Worm (Caenorhabditis elegans): ENCODE data around the gene srw-48.

srw-48 gene

DNA sequence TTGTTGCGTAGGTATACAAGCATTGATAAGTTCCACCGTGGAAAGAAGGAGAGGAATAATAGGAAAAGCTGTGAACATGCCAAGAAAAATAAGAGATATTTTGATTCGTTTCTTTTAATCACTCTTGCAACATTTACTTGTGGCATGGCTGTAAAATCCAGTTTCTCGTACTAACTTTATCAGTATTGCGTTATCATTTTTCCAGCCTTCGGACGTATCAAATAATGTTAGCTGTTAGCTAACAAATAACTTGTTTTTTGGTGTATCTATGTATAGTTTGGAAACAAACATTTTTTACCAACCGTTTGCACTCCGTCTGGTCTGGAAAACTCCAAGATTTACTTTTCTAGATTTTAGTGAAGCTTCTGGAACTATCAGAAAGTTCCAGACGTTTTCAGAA is 12.7 kb downstream of the srw-48 start, which contains the start of gene clec-234:
TSS of gene clec-234 (minus strand) at position 101 of the 400 bp plus-strand sequence.
- no peak for TF ChIP-seq scrt-1 (GFP tag; IDR thresholded peaks at IDR 0.05)
- no peak for TF ChIP-seq hmg-4 (GFP tag; optimal IDR thresholded peaks at IDR 0.05)
- TF ChIP-seq tbx-37 (GFP tag; conservative IDR thresholded peaks at IDR 0.05) = no peak
- no peak for TF ChIP-seq hmbx-1 (tag; optimal IDR thresholded peaks at IDR 0.05)
- no peak for TF ChIP-seq sea-1 (GFP tag; conservative IDR thresholded peaks at IDR 0.05)
- TF ChIP-seq B0310.2 (tag; optimal IDR thresholded peaks at IDR 0.05) = no peak
- no peak for TF ChIP-seq tbx-11 (GFP tag; IDR thresholded peaks at IDR 0.05)
- TF ChIP-seq hnd-1 (tag; optimal IDR thresholded peaks at IDR 0.05) = no peak
- TF ChIP-seq aly-1 (tag; optimal IDR thresholded peaks at IDR 0.05) = no peak
- TF ChIP-seq tra-4 (tag; optimal IDR thresholded peaks at IDR 0.05) = no peak
- no peak for TF ChIP-seq flt-1 (GFP tag; IDR thresholded peaks at IDR 0.05)
- no peak for TF ChIP-seq ceh-13 (GFP tag; optimal IDR thresholded peaks at IDR 0.05)
- TF ChIP-seq ama-1 (optimal IDR thresholded peaks at IDR 0.05) = no peak
- TF ChIP-seq pes-1 (GFP tag; IDR thresholded peaks at IDR 0.05) = no peak
- no peak for TF ChIP-seq F13C5.2 (tag; optimal IDR thresholded peaks at IDR 0.05)
- no peak for TF ChIP-seq ets-7 (tag; optimal IDR thresholded peaks at IDR 0.05)
- TF ChIP-seq ceh-36 (tag; optimal IDR thresholded peaks at IDR 0.05) = no peak

DNA sequence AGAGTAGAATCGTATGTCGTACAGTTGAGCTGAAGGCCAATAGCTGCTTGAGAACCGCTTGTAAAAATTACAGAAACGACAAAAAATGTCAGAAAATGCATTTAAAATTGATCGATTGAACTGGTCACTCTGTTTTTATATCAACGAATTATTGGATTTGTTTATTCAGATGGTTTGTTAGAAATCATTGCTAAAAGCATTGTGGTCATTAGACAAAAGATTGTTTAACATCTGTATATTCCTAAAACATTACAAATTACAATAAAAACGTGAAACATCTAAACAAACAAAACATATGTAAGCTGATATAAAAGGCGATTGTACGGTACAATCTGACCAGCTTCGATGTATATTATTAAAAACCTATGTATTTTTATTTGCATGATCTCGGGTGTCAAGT is 14.7 kb downstream of the srw-48 start, which contains the start of the genes F26D2.13 and F26D2.14:
TSS of gene F26D2.13 (minus strand) at position 101 of the 400 bp plus-strand sequence.
TSS of gene F26D2.14 (plus strand) at position 346 of the 400 bp plus-strand sequence.
- TF ChIP-seq aly-1 (tag; optimal IDR thresholded peaks at IDR 0.05) = no peak
- TF ChIP-seq tra-4 (tag; optimal IDR thresholded peaks at IDR 0.05) = no peak

DNA sequence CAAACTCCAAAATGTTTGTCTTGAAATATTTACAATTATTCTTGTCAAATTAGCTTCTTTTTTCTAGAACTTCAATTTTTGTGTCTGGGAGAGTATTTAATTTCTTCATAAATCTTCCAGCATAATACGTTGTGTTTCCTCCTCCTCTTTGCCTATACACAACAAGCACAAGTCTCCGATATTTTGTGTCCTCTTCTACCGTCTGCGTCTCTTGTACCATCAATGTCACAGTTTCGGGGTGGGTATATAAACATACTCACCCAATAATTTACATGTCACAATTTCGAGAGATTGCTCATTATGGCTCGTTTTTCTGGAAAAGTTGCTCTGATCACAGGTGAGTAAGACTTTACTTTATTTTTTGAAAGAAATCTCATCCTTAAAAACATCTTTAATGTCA is 16.8 kb downstream of the srw-48 start, which contains the start of gene F26D2.15:
TSS of gene F26D2.15 (plus strand) at position 301 of the 400 bp plus-strand sequence.
- TF ChIP-seq ama-1 (optimal IDR thresholded peaks at IDR 0.05) (no peak), flt-1 (GFP tag; IDR thresholded peaks at IDR 0.05) (no peak), B0310.2 (tag; optimal IDR thresholded peaks at IDR 0.05) (no peak), F13C5.2 (tag; optimal IDR thresholded peaks at IDR 0.05) (no peak), ceh-36 (tag; optimal IDR thresholded peaks at IDR 0.05) (no peak), hmg-4 (GFP tag; optimal IDR thresholded peaks at IDR 0.05) (no peak), scrt-1 (GFP tag; IDR thresholded peaks at IDR 0.05) (no peak), ceh-13 (GFP tag; optimal IDR thresholded peaks at IDR 0.05) (no peak), sea-1 (GFP tag; conservative IDR thresholded peaks at IDR 0.05) (no peak), tbx-37 (GFP tag; conservative IDR thresholded peaks at IDR 0.05) (no peak), pes-1 (GFP tag; IDR thresholded peaks at IDR 0.05) (no peak), ets-7 (tag; optimal IDR thresholded peaks at IDR 0.05) (no peak), tra-4 (tag; optimal IDR thresholded peaks at IDR 0.05) (no peak), hnd-1 (tag; optimal IDR thresholded peaks at IDR 0.05) (no peak), aly-1 (tag; optimal IDR thresholded peaks at IDR 0.05) (no peak)

DNA sequence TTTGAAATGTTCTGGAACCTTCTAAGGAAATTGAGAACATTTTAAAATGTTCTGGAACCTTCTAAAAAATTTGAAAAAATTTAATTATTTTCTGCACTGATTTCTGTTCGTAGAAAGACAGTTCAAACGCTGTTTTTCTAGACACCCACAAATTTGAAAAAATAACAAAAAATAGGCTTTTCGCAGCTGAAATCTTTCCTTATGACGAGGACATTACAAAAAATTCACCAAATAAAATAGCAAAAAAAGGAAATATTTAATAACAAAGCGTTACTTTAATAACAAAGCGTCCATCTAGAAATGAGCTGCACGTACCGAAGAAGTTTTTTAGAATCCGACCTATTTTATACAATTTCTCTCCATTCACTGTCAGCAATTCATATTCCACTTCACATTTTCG is 22.8 kb downstream of the srw-48 start, which contains the start of gene srh-141:
TSS of gene srh-141 (plus strand) at position 301 of the 400 bp plus-strand sequence.
- no peak for TF ChIP-seq aly-1 (tag; optimal IDR thresholded peaks at IDR 0.05)
- no peak for TF ChIP-seq ama-1 (optimal IDR thresholded peaks at IDR 0.05)
- TF ChIP-seq sea-1 (GFP tag; conservative IDR thresholded peaks at IDR 0.05) = no peak
- no peak for TF ChIP-seq flt-1 (GFP tag; IDR thresholded peaks at IDR 0.05)
- TF ChIP-seq pes-1 (GFP tag; IDR thresholded peaks at IDR 0.05) = no peak
- no peak for TF ChIP-seq hnd-1 (tag; optimal IDR thresholded peaks at IDR 0.05)
- no peak for TF ChIP-seq tra-4 (tag; optimal IDR thresholded peaks at IDR 0.05)
- no peak for TF ChIP-seq F13C5.2 (tag; optimal IDR thresholded peaks at IDR 0.05)
- no peak for TF ChIP-seq B0310.2 (tag; optimal IDR thresholded peaks at IDR 0.05)
- no peak for TF ChIP-seq ceh-36 (tag; optimal IDR thresholded peaks at IDR 0.05)
- no peak for TF ChIP-seq tbx-37 (GFP tag; conservative IDR thresholded peaks at IDR 0.05)
- TF ChIP-seq scrt-1 (GFP tag; IDR thresholded peaks at IDR 0.05) = no peak

DNA sequence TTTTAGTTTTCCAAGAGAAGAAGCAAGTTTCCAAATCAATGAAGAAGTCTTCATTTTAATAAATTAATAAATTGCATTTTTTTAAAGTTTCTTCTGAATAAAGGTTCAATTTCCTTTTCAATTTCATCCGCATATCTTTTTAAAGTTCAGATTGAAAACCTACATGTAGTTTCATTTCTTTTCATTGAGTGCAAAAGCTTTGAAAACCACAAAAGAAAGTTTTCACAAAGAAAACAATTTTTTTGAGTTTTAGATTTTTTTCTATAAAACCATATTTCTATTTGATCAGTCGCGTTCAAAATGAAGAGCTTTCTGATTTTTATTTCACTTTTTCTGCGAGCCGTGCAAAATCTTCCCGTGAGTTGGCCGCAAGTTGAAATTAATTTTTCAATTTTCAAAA is 24.9 kb downstream of the srw-48 start, which contains the start of gene T08G3.6:
TSS of gene T08G3.6 (plus strand) at position 301 of the 400 bp plus-strand sequence.
- TF ChIP-seq B0310.2 (tag; optimal IDR thresholded peaks at IDR 0.05) = no peak
- no peak for TF ChIP-seq aly-1 (tag; optimal IDR thresholded peaks at IDR 0.05)
- TF ChIP-seq scrt-1 (GFP tag; IDR thresholded peaks at IDR 0.05) = no peak
- no peak for TF ChIP-seq hmbx-1 (tag; optimal IDR thresholded peaks at IDR 0.05)
- TF ChIP-seq ets-7 (tag; optimal IDR thresholded peaks at IDR 0.05) = no peak
- TF ChIP-seq sea-1 (GFP tag; conservative IDR thresholded peaks at IDR 0.05) = no peak

DNA sequence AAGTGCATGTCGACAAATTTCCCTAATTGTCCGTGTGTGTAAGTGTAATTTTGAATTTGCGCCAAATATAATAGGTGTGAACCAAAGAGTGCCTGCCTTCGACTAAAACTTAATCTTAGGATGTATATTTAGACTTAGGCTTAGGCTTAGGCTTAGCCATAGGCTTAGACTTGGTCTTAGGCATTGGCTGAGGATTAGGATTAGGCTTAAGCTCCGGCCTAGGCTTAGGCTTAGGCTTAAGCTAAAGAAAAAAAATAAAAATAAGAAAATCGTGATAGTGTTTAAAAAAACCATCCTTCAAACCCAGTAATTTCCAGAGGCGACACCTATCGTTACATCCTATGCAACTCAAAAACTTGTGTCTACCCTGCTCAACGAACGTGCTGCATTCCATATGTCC is 25.4 kb downstream of the srw-48 start:
- TF ChIP-seq ceh-36 (tag; optimal IDR thresholded peaks at IDR 0.05) = peak; percentile 69
- TF ChIP-seq pes-1 (GFP tag; IDR thresholded peaks at IDR 0.05) = no peak

DNA sequence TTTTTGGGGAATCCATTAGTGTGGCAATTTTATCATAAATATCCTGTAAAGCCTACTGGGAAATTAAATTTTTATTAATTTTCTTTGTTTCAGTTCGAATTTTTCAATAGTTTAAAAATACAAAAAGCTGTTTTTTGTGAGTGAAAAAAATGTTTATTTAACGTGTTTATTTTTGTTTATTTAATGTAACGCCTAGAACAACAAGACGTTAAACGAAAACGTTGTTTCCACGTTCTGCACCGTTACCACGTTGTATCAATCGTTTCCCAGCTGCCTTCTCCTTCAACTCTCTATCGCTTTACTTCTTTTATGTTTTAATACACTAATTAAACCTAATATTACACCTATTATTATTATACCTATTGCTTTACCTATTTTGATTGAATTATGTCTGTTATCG is 26.9 kb downstream of the srw-48 start, which contains the start of gene T08G3.13:
TSS of gene T08G3.13 (plus strand) at position 301 of the 400 bp plus-strand sequence.
- TF ChIP-seq B0310.2 (tag; optimal IDR thresholded peaks at IDR 0.05) (no peak), hnd-1 (tag; optimal IDR thresholded peaks at IDR 0.05) (no peak), hmg-4 (GFP tag; optimal IDR thresholded peaks at IDR 0.05) (no peak), aly-1 (tag; optimal IDR thresholded peaks at IDR 0.05) (no peak), tbx-11 (GFP tag; IDR thresholded peaks at IDR 0.05) (no peak), scrt-1 (GFP tag; IDR thresholded peaks at IDR 0.05) (no peak), tbx-37 (GFP tag; conservative IDR thresholded peaks at IDR 0.05) (no peak), F13C5.2 (tag; optimal IDR thresholded peaks at IDR 0.05) (no peak), ama-1 (optimal IDR thresholded peaks at IDR 0.05) (no peak), flt-1 (GFP tag; IDR thresholded peaks at IDR 0.05) (no peak), ceh-36 (tag; optimal IDR thresholded peaks at IDR 0.05) (no peak), tra-4 (tag; optimal IDR thresholded peaks at IDR 0.05) (no peak), pes-1 (GFP tag; IDR thresholded peaks at IDR 0.05) (no peak), sea-1 (GFP tag; conservative IDR thresholded peaks at IDR 0.05) (no peak)

DNA sequence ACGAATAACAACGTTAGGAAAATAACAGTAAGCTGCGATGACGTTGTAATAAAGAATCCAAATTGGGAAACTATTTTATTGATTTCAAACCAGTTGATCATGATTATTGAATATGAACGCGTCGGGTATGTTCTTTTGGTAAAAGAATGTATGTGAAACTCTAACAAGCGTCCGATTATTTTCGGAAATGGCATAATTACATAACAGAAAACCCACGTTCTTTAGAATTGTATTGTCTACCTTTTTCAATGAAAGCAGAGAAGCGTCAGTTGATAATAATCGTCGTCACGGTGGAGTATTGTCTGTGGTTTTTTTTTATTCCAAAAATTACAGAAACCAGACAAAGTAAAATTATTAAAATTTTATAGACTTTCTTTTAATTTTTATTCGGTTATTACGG is 34.3 kb downstream of the srw-48 start, which contains the start of gene str-14:
TSS of gene str-14 (minus strand) at position 101 of the 400 bp plus-strand sequence.
- TF ChIP-seq ama-1 (optimal IDR thresholded peaks at IDR 0.05) (no peak), sea-1 (GFP tag; conservative IDR thresholded peaks at IDR 0.05) (no peak), pes-1 (GFP tag; IDR thresholded peaks at IDR 0.05) (no peak), flt-1 (GFP tag; IDR thresholded peaks at IDR 0.05) (no peak), tbx-11 (GFP tag; IDR thresholded peaks at IDR 0.05) (no peak), hmbx-1 (tag; optimal IDR thresholded peaks at IDR 0.05) (no peak), aly-1 (tag; optimal IDR thresholded peaks at IDR 0.05) (no peak), ets-7 (tag; optimal IDR thresholded peaks at IDR 0.05) (no peak), ceh-13 (GFP tag; optimal IDR thresholded peaks at IDR 0.05) (no peak), F13C5.2 (tag; optimal IDR thresholded peaks at IDR 0.05) (no peak), scrt-1 (GFP tag; IDR thresholded peaks at IDR 0.05) (no peak), hnd-1 (tag; optimal IDR thresholded peaks at IDR 0.05) (no peak), B0310.2 (tag; optimal IDR thresholded peaks at IDR 0.05) (no peak), tbx-37 (GFP tag; conservative IDR thresholded peaks at IDR 0.05) (no peak), ceh-36 (tag; optimal IDR thresholded peaks at IDR 0.05) (no peak), tra-4 (tag; optimal IDR thresholded peaks at IDR 0.05) (no peak), hmg-4 (GFP tag; optimal IDR thresholded peaks at IDR 0.05) (no peak)
